Worm (Caenorhabditis elegans) whole organism, late embryonic: Measurements from ENCODE around the gene ZK550.2.

Experiments
- F13H6.1 ChIP-seq: sonication (generic microtip); optimal IDR thresholded peaks from 2 replicates; lab custom pipeline; 2016; ENCODE audit warnings: missing genetic modification characterization, missing compliant biosample characterization
- K09A11.1 ChIP-seq: sonication (generic microtip); optimal IDR thresholded peaks from 2 replicates; lab custom pipeline; 2017; ENCODE audit warnings: antibody characterized with exemption, mild to moderate bottlenecking, missing genetic modification characterization, missing compliant biosample characterization; ENCODE audit not compliant: insufficient read depth
- Y22D7AL.16 ChIP-seq: sonication (generic microtip); optimal IDR thresholded peaks from 2 replicates; lab custom pipeline; 2016; ENCODE audit warnings: missing genetic modification characterization, missing compliant biosample characterization
- ahr-1 ChIP-seq: sonication (generic microtip); optimal IDR thresholded peaks from 2 replicates; lab custom pipeline; 2016; ENCODE audit warnings: missing genetic modification characterization, missing compliant biosample characterization
- ceh-18 ChIP-seq: sonication (generic microtip); optimal IDR thresholded peaks from 2 replicates; lab custom pipeline; 2016; ENCODE audit warnings: missing genetic modification characterization, missing compliant biosample characterization
- ceh-19 ChIP-seq: fragments of 200-800 bp; sonication (Bioruptor generic); optimal IDR thresholded peaks from 2 replicates; lab custom pipeline; 2018; ENCODE audit warnings: mild to moderate bottlenecking, missing genetic modification characterization, missing compliant biosample characterization
- ceh-2 ChIP-seq: sonication (generic microtip); optimal IDR thresholded peaks from 2 replicates; lab custom pipeline; 2016; ENCODE audit warnings: missing genotype, missing genetic modification characterization, missing compliant biosample characterization
- ceh-22 ChIP-seq: sonication (generic microtip); optimal IDR thresholded peaks from 2 replicates; lab custom pipeline; 2017; ENCODE audit warnings: missing biosample characterization, missing genetic modification characterization
- ceh-24 ChIP-seq: sonication (generic microtip); optimal IDR thresholded peaks from 2 replicates; lab custom pipeline; 2016; ENCODE audit warnings: mild to moderate bottlenecking, missing genetic modification characterization, missing compliant biosample characterization
- ceh-45 ChIP-seq: fragments of 200-800 bp; sonication (Bioruptor generic); IDR thresholded peaks from 2 replicates; pipeline ENCODE4 v1.3.6; 2022; ENCODE audit warnings: missing genetic modification reagents, missing genetic modification characterization, missing compliant biosample characterization
- ceh-6 ChIP-seq: fragments of 200-800 bp; sonication (Bioruptor generic); optimal IDR thresholded peaks from 2 replicates; lab custom pipeline; 2018; ENCODE audit warnings: mild to moderate bottlenecking, missing genetic modification characterization, missing compliant biosample characterization
- ceh-9 ChIP-seq: sonication (generic microtip); optimal IDR thresholded peaks from 2 replicates; lab custom pipeline; 2016; ENCODE audit warnings: mild to moderate bottlenecking, missing genetic modification characterization, inconsistent platforms, missing compliant biosample characterization
- dmd-4 ChIP-seq: sonication (generic microtip); optimal IDR thresholded peaks from 2 replicates; lab custom pipeline; 2016; ENCODE audit warnings: borderline replicate concordance, missing genetic modification characterization, missing compliant biosample characterization
- dve-1 ChIP-seq: sonication (generic microtip); optimal IDR thresholded peaks from 2 replicates; lab custom pipeline; 2017; ENCODE audit warnings: antibody characterized with exemption, mild to moderate bottlenecking, missing genetic modification characterization, missing compliant biosample characterization
- elt-2 ChIP-seq: sonication (generic microtip); optimal IDR thresholded peaks from 2 replicates; lab custom pipeline; 2016; ENCODE audit warnings: missing genetic modification reagents, missing genetic modification characterization, missing compliant biosample characterization
- ets-4 ChIP-seq: sonication (generic microtip); optimal IDR thresholded peaks from 2 replicates; lab custom pipeline; 2016; ENCODE audit warnings: missing genetic modification characterization, missing compliant biosample characterization
- eyg-1 ChIP-seq: sonication (generic microtip); optimal IDR thresholded peaks from 2 replicates; lab custom pipeline; 2016; ENCODE audit warnings: missing genotype, missing genetic modification characterization, missing compliant biosample characterization
- fkh-10 ChIP-seq: fragments of 150-350 bp; optimal IDR thresholded peaks from 2 replicates; lab custom pipeline; 2014; ENCODE audit warnings: missing biosample characterization, missing genetic modification reagents, missing genetic modification characterization
- gmeb-2 ChIP-seq: sonication (generic microtip); optimal IDR thresholded peaks from 2 replicates; lab custom pipeline; 2016; ENCODE audit warnings: missing genetic modification characterization, inconsistent platforms, missing compliant biosample characterization
- hlh-13 ChIP-seq: fragments of 200-800 bp; sonication (Bioruptor generic); optimal IDR thresholded peaks from 2 replicates; lab custom pipeline; 2018; ENCODE audit warnings: mild to moderate bottlenecking, missing genetic modification characterization, missing compliant biosample characterization
- hlh-15 ChIP-seq: sonication (generic microtip); optimal IDR thresholded peaks from 2 replicates; lab custom pipeline; 2016; ENCODE audit warnings: missing genetic modification characterization, missing compliant biosample characterization
- hlh-6 ChIP-seq: sonication (generic microtip); optimal IDR thresholded peaks from 2 replicates; lab custom pipeline; 2016; ENCODE audit warnings: missing genotype, missing genetic modification characterization, missing compliant biosample characterization
- hlh-8 ChIP-seq: sonication (generic microtip); optimal IDR thresholded peaks from 2 replicates; lab custom pipeline; 2016; ENCODE audit warnings: missing genotype, missing genetic modification characterization, missing compliant biosample characterization
- mec-3 ChIP-seq: sonication (generic microtip); optimal IDR thresholded peaks from 2 replicates; lab custom pipeline; 2016; ENCODE audit warnings: borderline replicate concordance, missing genetic modification characterization, missing compliant biosample characterization
- nhr-232 ChIP-seq: sonication (generic microtip); optimal IDR thresholded peaks from 2 replicates; lab custom pipeline; 2016; ENCODE audit warnings: missing genetic modification characterization, missing compliant biosample characterization
- pag-3 ChIP-seq: sonication (generic microtip); optimal IDR thresholded peaks from 2 replicates; lab custom pipeline; 2016; ENCODE audit warnings: missing compliant biosample characterization, missing genetic modification characterization, borderline replicate concordance
- pha-2 ChIP-seq: sonication (generic microtip); optimal IDR thresholded peaks from 2 replicates; lab custom pipeline; 2017; ENCODE audit warnings: mild to moderate bottlenecking, missing genetic modification characterization, missing compliant biosample characterization
- pha-4 ChIP-seq: fragments of 150-350 bp; optimal IDR thresholded peaks from 2 replicates; lab custom pipeline; 2018; ENCODE audit warnings: missing biosample characterization, missing genetic modification reagents, missing genetic modification characterization
- sox-2 ChIP-seq: fragments of 200-800 bp; sonication (Bioruptor generic); IDR thresholded peaks from 2 replicates; pipeline ENCODE4 v1.3.6; 2022; ENCODE audit warnings: missing genetic modification reagents, missing genetic modification characterization, missing compliant biosample characterization
- tbx-2 ChIP-seq: sonication (generic microtip); optimal IDR thresholded peaks from 2 replicates; lab custom pipeline; 2016; ENCODE audit warnings: missing genetic modification characterization, missing compliant biosample characterization
- tbx-7 ChIP-seq: sonication (generic microtip); optimal IDR thresholded peaks from 2 replicates; lab custom pipeline; 2016; ENCODE audit warnings: missing genotype, missing genetic modification characterization, missing compliant biosample characterization
- unc-3 ChIP-seq, 2 experiments: fragments of 200-800 bp in 1 of 2; sonication (Bioruptor generic) in 1 of 2; sonication (generic microtip) in 1 of 2; conservative IDR thresholded peaks in 1 of 2; optimal IDR thresholded peaks in 1 of 2; 2 replicates each; pipeline versions ENCODE4 v1.3.6 to Lab custom; 2016 to 2022; ENCODE audit warnings: missing compliant biosample characterization in 2 of 2, missing genetic modification characterization in 2 of 2, missing genetic modification reagents in 1 of 2
- unc-42 ChIP-seq: sonication (generic microtip); optimal IDR thresholded peaks from 2 replicates; lab custom pipeline; 2016; ENCODE audit warnings: missing genotype, missing genetic modification characterization, missing compliant biosample characterization
- unc-55 ChIP-seq: sonication (generic microtip); optimal IDR thresholded peaks from 2 replicates; lab custom pipeline; 2017; ENCODE audit warnings: missing biosample characterization, missing genetic modification reagents, missing genetic modification characterization

Gene ZK550.2

DNA sequence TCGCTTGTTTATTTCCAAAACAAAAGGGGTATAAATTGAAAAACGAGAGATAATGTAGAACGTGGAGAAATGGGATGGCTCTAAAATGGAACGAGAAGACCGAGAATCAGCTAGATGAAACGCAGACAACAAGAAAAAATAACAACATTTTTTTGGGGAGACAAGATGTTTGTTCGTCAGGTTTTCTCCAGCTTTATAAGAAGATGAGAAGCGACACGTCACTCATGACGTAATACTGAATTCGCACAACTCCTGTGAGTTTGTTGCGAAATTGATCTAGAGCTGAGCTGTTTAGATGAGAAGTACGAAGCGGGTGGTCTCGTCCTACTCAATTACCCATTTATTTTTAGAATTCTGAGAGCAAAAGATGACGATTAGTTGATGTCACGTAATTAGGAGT lies 39.9 kb downstream of the ZK550.2 start:
- TF ChIP-seq unc-42 (tag; lab: Kevin White, UChicago): peak; percentile 17
- TF ChIP-seq Y22D7AL.16: no peak

DNA sequence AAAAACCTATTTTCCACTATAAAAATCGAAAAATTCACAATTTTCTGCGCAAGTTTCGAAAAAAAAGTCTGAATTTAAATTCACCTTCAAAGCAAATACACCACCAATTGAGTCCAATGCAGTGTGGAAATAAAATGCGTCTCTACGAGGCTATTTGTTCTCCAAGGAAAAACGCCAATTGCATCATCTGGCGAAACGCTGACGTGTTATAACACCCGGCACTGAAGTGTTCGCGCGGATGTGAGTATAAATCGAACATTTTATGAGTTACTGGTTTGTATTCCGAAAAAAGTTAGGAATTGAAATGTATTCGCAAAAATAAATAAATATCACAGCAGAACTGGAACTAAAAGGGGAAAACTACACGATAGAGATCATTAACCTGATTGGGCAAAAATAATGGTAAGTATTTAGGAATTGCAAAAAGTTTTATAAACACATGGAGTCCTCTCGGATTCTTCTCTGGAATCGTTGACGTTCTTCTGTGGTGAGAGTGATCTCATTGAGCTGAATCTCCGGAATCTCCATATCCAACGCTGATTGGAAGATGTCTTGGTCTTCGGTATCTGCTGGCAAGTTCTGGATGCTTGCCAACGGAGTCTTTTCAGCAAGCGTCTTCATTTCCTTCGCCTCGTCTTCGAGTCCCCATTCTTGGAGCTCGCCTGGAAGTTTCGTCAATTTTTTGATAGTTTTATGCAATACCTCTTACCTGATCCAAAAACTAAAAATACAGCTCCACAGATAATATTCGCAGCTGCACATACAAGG lies 42.7 kb downstream of the ZK550.2 start, which contains the start of gene zipt-7.1:
TSS of gene zipt-7.1 (minus strand) at position 232 of the 768 bp plus-strand sequence.
- no peak for TF ChIP-seq hlh-6
- no peak for TF ChIP-seq Y22D7AL.16
- TF ChIP-seq ceh-45 (GFP tag; lab: Robert Waterston, UW): no peak
- no peak for TF ChIP-seq pag-3 (tag; lab: Kevin White, UChicago)
- no peak for TF ChIP-seq eyg-1
- no peak for TF ChIP-seq ahr-1
- TF ChIP-seq nhr-232 (tag; lab: Kevin White, UChicago): no peak
- TF ChIP-seq ceh-2 (tag; lab: Kevin White, UChicago): no peak
- TF ChIP-seq gmeb-2 (tag; lab: Kevin White, UChicago): no peak
- TF ChIP-seq, all 69 proteins: peak for 0

DNA sequence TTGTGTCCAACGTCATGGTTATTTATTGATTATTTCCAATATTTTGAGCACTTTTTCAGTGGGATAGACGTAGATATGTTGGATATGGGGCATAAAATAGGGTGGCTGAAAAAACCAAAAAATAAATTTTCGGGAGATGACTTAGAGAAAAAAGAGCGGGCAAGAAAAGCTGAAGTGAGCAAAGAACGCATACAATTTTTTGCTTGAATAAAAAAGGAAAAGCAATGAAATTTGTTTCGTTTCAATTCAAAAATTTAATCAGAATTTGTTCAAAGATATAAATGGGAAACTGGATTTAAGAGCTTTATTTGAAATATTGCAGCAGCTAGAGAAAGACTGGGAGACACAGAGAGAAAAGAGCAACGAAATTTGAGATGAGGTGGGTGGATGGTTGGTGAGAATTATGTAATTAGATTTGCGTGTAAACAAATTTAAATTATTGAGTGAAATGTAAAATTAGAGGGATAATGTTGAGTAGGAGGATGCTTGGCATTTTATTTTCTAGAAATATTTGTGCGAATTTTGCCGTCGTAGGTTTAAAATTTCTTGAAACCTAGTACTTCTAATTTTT lies 46.3 kb downstream of the ZK550.2 start, which contains the start of the genes T28F3.11 and slc-17.4:
TSS of gene T28F3.11 (minus strand) at position 51 of the 571 bp plus-strand sequence.
TSS of gene slc-17.4 (minus strand) at position 105 of the 571 bp plus-strand sequence.
- TF ChIP-seq unc-42 (tag; lab: Kevin White, UChicago): peak; percentile 72
- no peak for TF ChIP-seq ceh-2 (tag; lab: Kevin White, UChicago)
- TF ChIP-seq, all 69 proteins: peak for 1

DNA sequence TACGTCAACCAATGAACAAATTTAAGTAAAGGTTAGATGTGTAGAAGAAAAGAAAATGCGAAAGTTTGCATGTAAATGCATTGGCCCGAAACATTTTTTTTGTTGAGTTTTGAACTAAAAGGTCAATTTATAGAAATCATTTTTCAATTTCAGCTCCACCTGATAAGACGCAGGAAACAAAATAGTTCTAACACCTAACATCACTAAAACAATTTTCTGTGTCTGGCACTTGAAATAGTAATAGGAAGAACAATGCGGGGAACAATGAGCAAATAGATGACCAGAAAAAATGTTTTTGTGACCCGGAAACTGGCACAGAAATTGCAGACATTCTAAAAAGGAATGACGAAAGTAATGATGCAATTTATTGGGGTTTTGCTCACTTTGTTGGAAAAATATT lies 47.0 kb downstream of the ZK550.2 start:
- TF ChIP-seq gmeb-2 (tag; lab: Kevin White, UChicago) (no peak), ceh-9 (tag; lab: Kevin White, UChicago) (no peak), ets-4 (no peak), pha-4 (no peak)

DNA sequence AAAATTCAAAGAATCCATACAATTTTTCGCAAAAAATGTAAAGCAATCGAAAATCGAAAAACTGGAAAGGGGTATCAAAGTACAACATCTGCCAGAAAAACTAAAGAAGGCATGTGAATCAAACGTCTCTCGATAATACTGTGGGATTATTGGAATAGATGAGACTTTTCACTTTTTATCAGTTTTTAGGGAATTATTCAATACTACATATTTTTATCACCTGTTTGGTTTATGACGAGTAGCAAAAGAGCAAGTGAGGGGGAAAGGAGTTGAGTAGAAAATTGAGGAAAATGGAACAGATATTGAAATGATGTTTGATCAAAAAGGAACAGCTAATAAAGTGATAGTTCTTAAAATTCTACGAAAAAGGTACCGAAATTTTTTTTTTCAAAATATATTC lies 47.7 kb downstream of the ZK550.2 start:
- no peak for TF ChIP-seq dve-1 (tag; lab: Kevin White, UChicago)
- TF ChIP-seq ceh-22 (tag; lab: Kevin White, UChicago): no peak
- TF ChIP-seq hlh-13 (GFP tag; lab: Kevin White, UChicago): no peak
- no peak for TF ChIP-seq K09A11.1
- no peak for TF ChIP-seq fkh-10 (GFP tag; lab: Kevin White, UChicago)
- TF ChIP-seq mec-3: no peak
- TF ChIP-seq hlh-15 (tag; lab: Kevin White, UChicago): no peak
- no peak for TF ChIP-seq sox-2 (GFP tag; lab: Robert Waterston, UW)

DNA sequence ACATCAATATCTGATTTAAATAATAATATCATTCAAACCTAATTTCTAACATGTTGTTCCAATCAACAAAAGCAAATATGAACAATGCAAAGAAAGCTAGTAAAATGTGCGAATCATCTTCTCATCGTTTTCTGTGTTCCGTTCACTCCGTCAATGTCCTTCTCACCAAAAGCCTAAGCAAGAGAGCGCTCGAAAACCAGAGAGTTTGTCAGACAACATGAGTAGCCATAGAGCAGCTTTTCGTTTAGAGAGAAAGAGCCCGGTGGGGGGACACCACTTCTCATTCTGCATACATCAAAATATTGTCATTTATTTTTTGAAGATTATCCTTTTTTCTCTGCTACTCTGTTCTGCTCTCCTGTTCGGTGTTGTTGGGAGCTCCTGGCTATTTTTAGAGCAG lies 48.3 kb downstream of the ZK550.2 start:
- TF ChIP-seq unc-55 (GFP tag; lab: Kevin White, UChicago): peak; percentile 18
- TF ChIP-seq fkh-10 (GFP tag; lab: Kevin White, UChicago): no peak

DNA sequence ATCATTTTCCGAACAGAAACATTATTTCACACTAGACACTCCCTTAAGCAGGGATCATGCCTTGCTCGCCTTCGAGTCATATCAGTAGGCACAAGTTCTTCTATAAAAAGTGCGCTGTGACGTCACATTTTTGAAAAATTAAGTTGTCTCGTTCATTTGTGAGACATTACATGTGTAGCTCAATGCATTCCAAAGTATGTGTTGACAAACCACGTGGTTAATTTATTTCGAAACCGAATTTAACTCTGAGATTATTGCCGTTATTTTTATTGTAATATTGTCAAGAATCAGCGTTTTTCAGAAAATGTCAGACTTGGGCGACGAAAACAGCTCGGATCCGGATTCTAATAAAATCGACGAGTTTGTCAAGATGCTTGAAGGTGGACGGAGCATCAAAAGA lies 49.1 kb downstream of the ZK550.2 start, which contains the start of gene T28F3.5:
TSS of gene T28F3.5 (plus strand) at position 301 of the 400 bp plus-strand sequence.
- TF ChIP-seq F13H6.1 (tag; lab: Kevin White, UChicago): no peak
- TF ChIP-seq ceh-18 (tag; lab: Kevin White, UChicago): no peak
- TF ChIP-seq tbx-2 (tag; lab: Kevin White, UChicago): no peak
- no peak for TF ChIP-seq elt-2 (tag; lab: Kevin White, UChicago)
- TF ChIP-seq ceh-19: no peak
- no peak for TF ChIP-seq fkh-10 (GFP tag; lab: Kevin White, UChicago)
- TF ChIP-seq ceh-24 (tag; lab: Kevin White, UChicago): no peak
- no peak for TF ChIP-seq tbx-7
- no peak for TF ChIP-seq hlh-8 (tag; lab: Kevin White, UChicago)
- TF ChIP-seq dmd-4 (tag; lab: Kevin White, UChicago): no peak
- TF ChIP-seq ceh-6 (GFP tag; lab: Kevin White, UChicago): no peak
- TF ChIP-seq pha-2 (tag; lab: Kevin White, UChicago): no peak
- TF ChIP-seq unc-3 (GFP tag; conservative IDR thresholded peaks at IDR 0.05; lab: Robert Waterston, UW): no peak
- TF ChIP-seq unc-3 (tag; optimal IDR thresholded peaks at IDR 0.05; lab: Kevin White, UChicago): no peak
- TF ChIP-seq ahr-1: no peak
- TF ChIP-seq ceh-2 (tag; lab: Kevin White, UChicago): no peak
- no peak for TF ChIP-seq ceh-22 (tag; lab: Kevin White, UChicago)
